Worm (Caenorhabditis elegans) whole organism, young adult: ENCODE data around the gene T05H4.11.

Experiments
- B0336.3 ChIP-seq: fragments of 200-800 bp; sonication (Bioruptor generic); IDR thresholded peaks from 2 replicates; pipeline ENCODE4 v1.3.6; 2022; ENCODE audit warnings: missing genetic modification characterization, missing compliant biosample characterization
- F49E8.2 ChIP-seq: sonication (generic microtip); optimal IDR thresholded peaks from 3 replicates; lab custom pipeline; 2017; ENCODE audit warnings: missing genetic modification characterization, mild to moderate bottlenecking, missing compliant biosample characterization, antibody characterized with exemption, moderate library complexity; ENCODE audit not compliant: insufficient read depth
- F55B11.4 ChIP-seq: sonication (generic microtip); optimal IDR thresholded peaks from 2 replicates; lab custom pipeline; 2016; ENCODE audit warnings: missing compliant biosample characterization, missing genetic modification characterization, borderline replicate concordance; ENCODE audit not compliant: insufficient read depth
- akir-1 ChIP-seq: fragments of 200-800 bp; sonication (Bioruptor generic); optimal IDR thresholded peaks from 2 replicates; lab custom pipeline; 2018; ENCODE audit warnings: mild to moderate bottlenecking, missing genetic modification characterization, moderate library complexity, missing compliant biosample characterization
- ceh-58 ChIP-seq: fragments of 200-800 bp; sonication (Bioruptor generic); IDR thresholded peaks from 2 replicates; pipeline ENCODE4 v1.3.6; 2022; ENCODE audit warnings: missing genetic modification characterization, missing compliant biosample characterization
- hlh-12 ChIP-seq: sonication (generic microtip); optimal IDR thresholded peaks from 2 replicates; lab custom pipeline; 2016; ENCODE audit warnings: missing genetic modification characterization, missing compliant biosample characterization
- lag-1 ChIP-seq: fragments of 200-800 bp; sonication (Bioruptor generic); IDR thresholded peaks from 2 replicates; pipeline ENCODE4 v1.3.6; 2022; ENCODE audit warnings: missing genetic modification reagents, missing genetic modification characterization, missing compliant biosample characterization
- lin-40 ChIP-seq: sonication (generic microtip); optimal IDR thresholded peaks from 2 replicates; lab custom pipeline; 2016; ENCODE audit warnings: missing genetic modification characterization, mild to moderate bottlenecking, missing compliant biosample characterization, missing genotype, missing genetic modification reagents
- madf-10 ChIP-seq: sonication (generic microtip); optimal IDR thresholded peaks from 2 replicates; lab custom pipeline; 2016; ENCODE audit warnings: mild to moderate bottlenecking, missing genetic modification characterization, missing compliant biosample characterization
- rcor-1 ChIP-seq: fragments of 200-800 bp; sonication (Bioruptor generic); IDR thresholded peaks from 2 replicates; pipeline ENCODE4 v1.3.6; 2022; ENCODE audit warnings: missing genetic modification reagents, missing genetic modification characterization, missing compliant biosample characterization
- snpc-1.3 ChIP-seq: sonication (generic microtip); optimal IDR thresholded peaks from 2 replicates; lab custom pipeline; 2017; ENCODE audit warnings: missing genetic modification characterization, mild to moderate bottlenecking, missing compliant biosample characterization, antibody characterized with exemption, moderate library complexity, missing genotype, missing genetic modification reagents; ENCODE audit not compliant: insufficient read depth
- xnd-1 ChIP-seq: sonication (generic microtip); optimal IDR thresholded peaks from 2 replicates; lab custom pipeline; 2016; ENCODE audit warnings: missing genotype, missing genetic modification reagents, missing genetic modification characterization, missing compliant biosample characterization

DNA sequence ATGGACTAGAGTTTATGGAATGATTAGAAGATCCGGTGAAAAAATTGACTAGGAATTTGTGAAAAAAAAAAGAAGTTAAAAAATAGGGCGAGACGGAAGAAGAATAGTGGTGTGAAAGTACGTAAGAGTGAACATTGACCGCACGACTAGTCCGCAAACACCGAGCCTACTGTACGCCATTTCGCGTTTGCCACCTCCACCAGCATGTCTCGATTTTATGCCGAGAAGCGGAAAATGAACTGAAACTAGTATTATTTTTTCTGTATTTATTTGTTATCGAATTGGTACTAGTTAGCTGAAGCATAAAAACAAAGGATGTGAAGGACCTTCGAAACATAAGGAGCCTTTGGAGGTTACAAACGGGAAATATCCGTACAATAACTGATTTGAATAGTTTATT lies 1.4 kb upstream of the T05H4.11 start:
- no peak for TF ChIP-seq akir-1 (GFP tag; lab: Kevin White, UChicago)
- no peak for TF ChIP-seq snpc-1.3 (tag; lab: Kevin White, UChicago)
- no peak for TF ChIP-seq madf-10 (tag; lab: Kevin White, UChicago)
- TF ChIP-seq xnd-1 (tag; lab: Kevin White, UChicago) = no peak
- no peak for TF ChIP-seq rcor-1 (GFP tag; lab: Robert Waterston, UW)
- TF ChIP-seq lag-1 = no peak
- TF ChIP-seq hlh-12 = no peak
- TF ChIP-seq lin-40 (tag; lab: Kevin White, UChicago) = no peak
- no peak for TF ChIP-seq B0336.3 (GFP tag; lab: Robert Waterston, UW)
- TF ChIP-seq F49E8.2 (tag; lab: Kevin White, UChicago) = no peak
- TF ChIP-seq ceh-58 (GFP tag; lab: Robert Waterston, UW) = no peak
- TF ChIP-seq F55B11.4 = no peak
